Worm (Caenorhabditis elegans) whole organism, L4/young adult: Measurements from ENCODE around the gene F46B3.23.
"Not testable (repeated sequence)": the region's sequence is repeated elsewhere in the genome, so short reads cannot be mapped to it uniquely, and the experiment has no call there.

ENCODE experiments used
- W03F9.2 ChIP-seq: fragments of 150-350 bp; optimal IDR thresholded peaks from 2 replicates; lab custom pipeline; 2014; ENCODE audit warnings: missing biosample characterization, missing genetic modification characterization
- dao-5 ChIP-seq: sonication (generic microtip); optimal IDR thresholded peaks from 2 replicates; lab custom pipeline; 2016; ENCODE audit warnings: missing genotype, missing genetic modification characterization, moderate library complexity, missing compliant biosample characterization
- him-1 ChIP-seq: sonication (generic microtip); optimal IDR thresholded peaks from 2 replicates; lab custom pipeline; 2016; ENCODE audit warnings: missing genotype, missing genetic modification reagents, missing genetic modification characterization, missing compliant biosample characterization

- TF ChIP-seq W03F9.2; him-1 (tag; lab: Kevin White, UChicago); dao-5 (tag; lab: Kevin White, UChicago): not testable (repeated sequence)
These were observed 42.5 kb downstream of the F46B3.23 start, which contains the start of gene F26F2.13 for ce11 chrV:20564054-20564453.
